Worm (Caenorhabditis elegans) whole organism, late embryonic: ENCODE results near the gene F18E2.15.

Experiments
- C08G9.2 ChIP-seq: sonication (generic microtip); optimal IDR thresholded peaks from 2 replicates; lab custom pipeline; 2016; ENCODE audit warnings: mild to moderate bottlenecking, missing genetic modification characterization, moderate library complexity, missing compliant biosample characterization
- ama-1 ChIP-seq: fragments of 150-350 bp; optimal IDR thresholded peaks from 2 replicates; lab custom pipeline; 2014
- fkh-10 ChIP-seq: fragments of 150-350 bp; optimal IDR thresholded peaks from 2 replicates; lab custom pipeline; 2014; ENCODE audit warnings: missing biosample characterization, missing genetic modification reagents, missing genetic modification characterization
- fkh-6 ChIP-seq: sonication (generic microtip); optimal IDR thresholded peaks from 2 replicates; lab custom pipeline; 2016; ENCODE audit warnings: missing genetic modification characterization, missing compliant biosample characterization

DNA sequence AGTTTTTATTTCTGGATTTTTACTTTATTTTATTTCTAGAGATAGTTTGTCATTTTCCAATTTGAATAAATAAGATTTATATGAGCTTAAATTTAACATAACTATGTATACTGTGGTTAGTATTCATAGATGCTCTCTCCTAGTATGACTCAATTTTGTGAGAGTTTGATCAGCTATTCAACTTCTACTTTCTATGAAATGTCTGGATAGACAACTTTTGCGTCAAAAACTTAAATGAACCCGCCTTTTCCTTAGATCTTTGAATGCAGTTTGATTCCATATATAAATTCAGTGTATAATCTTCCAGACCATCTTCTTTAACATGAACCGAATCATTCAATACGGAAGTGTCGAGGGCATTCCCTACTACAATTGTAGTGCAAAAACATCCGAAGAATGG, 8.1 kb upstream of the F18E2.15 start, which contains the start of gene srt-43:
- TF ChIP-seq fkh-10 (GFP tag; lab: Kevin White, UChicago) (no peak), ama-1 (no peak), fkh-6 (tag; lab: Kevin White, UChicago) (no peak), C08G9.2 (tag; lab: Kevin White, UChicago) (no peak)
